Worm (Caenorhabditis elegans) whole organism, young adult: Measurements from ENCODE around the gene set-21.

ENCODE experiments used
- B0261.1 ChIP-seq: sonication (generic microtip); optimal IDR thresholded peaks from 2 replicates; lab custom pipeline; 2016; ENCODE audit warnings: mild to moderate bottlenecking, missing genetic modification characterization, moderate library complexity, missing compliant biosample characterization
- B0336.3 ChIP-seq: fragments of 200-800 bp; sonication (Bioruptor generic); IDR thresholded peaks from 2 replicates; pipeline ENCODE4 v1.3.6; 2022; ENCODE audit warnings: missing genetic modification characterization, missing compliant biosample characterization
- C06A6.2 ChIP-seq: fragments of 200-800 bp; sonication (Bioruptor generic); conservative IDR thresholded peaks from 2 replicates; pipeline ENCODE4 v1.3.6; 2022; ENCODE audit warnings: missing genetic modification characterization, missing compliant biosample characterization
- C17E4.6 ChIP-seq: fragments of 200-800 bp; sonication (Bioruptor generic); IDR thresholded peaks from 2 replicates; pipeline ENCODE4 v1.3.6; 2022; ENCODE audit warnings: missing genetic modification reagents, missing genetic modification characterization, missing compliant biosample characterization
- D2030.7 ChIP-seq: fragments of 200-800 bp; sonication (Bioruptor generic); IDR thresholded peaks from 2 replicates; pipeline ENCODE4 v1.3.6; 2022; ENCODE audit warnings: missing genetic modification reagents, missing genetic modification characterization, missing compliant biosample characterization
- F22D6.2 ChIP-seq: sonication (generic microtip); optimal IDR thresholded peaks from 2 replicates; lab custom pipeline; 2016; ENCODE audit warnings: mild to moderate bottlenecking, missing genetic modification characterization, missing compliant biosample characterization
- F33H1.4 ChIP-seq: fragments of 200-800 bp; sonication (Bioruptor generic); IDR thresholded peaks from 2 replicates; pipeline ENCODE4 v1.3.6; 2022; ENCODE audit warnings: missing genetic modification reagents, missing genetic modification characterization, missing compliant biosample characterization
- F49E8.2 ChIP-seq: sonication (generic microtip); optimal IDR thresholded peaks from 3 replicates; lab custom pipeline; 2017; ENCODE audit warnings: missing genetic modification characterization, mild to moderate bottlenecking, missing compliant biosample characterization, antibody characterized with exemption, moderate library complexity; ENCODE audit not compliant: insufficient read depth
- K12H6.12 ChIP-seq: fragments of 200-800 bp; sonication (Bioruptor generic); optimal IDR thresholded peaks from 2 replicates; lab custom pipeline; 2018; ENCODE audit warnings: mild to moderate bottlenecking, missing genetic modification characterization, missing compliant biosample characterization
- Y53G8AR.9 ChIP-seq: fragments of 200-800 bp; sonication (Bioruptor generic); conservative IDR thresholded peaks from 2 replicates; pipeline ENCODE4 v1.3.6; 2022; ENCODE audit warnings: missing genetic modification reagents, missing genetic modification characterization, missing compliant biosample characterization
- Y56A3A.18 ChIP-seq: fragments of 200-800 bp; sonication (Bioruptor generic); IDR thresholded peaks from 2 replicates; pipeline ENCODE4 v1.3.6; 2022; ENCODE audit warnings: missing genetic modification reagents, missing genetic modification characterization, missing compliant biosample characterization
- akir-1 ChIP-seq: fragments of 200-800 bp; sonication (Bioruptor generic); optimal IDR thresholded peaks from 2 replicates; lab custom pipeline; 2018; ENCODE audit warnings: mild to moderate bottlenecking, missing genetic modification characterization, moderate library complexity, missing compliant biosample characterization
- ama-1 ChIP-seq, 3 experiments: fragments of 150-350 bp in 1 of 3; sonication (generic microtip) in 2 of 3; optimal IDR thresholded peaks; 2 replicates each; lab custom pipeline; 2014 to 2018; ENCODE audit warnings: missing biosample characterization in 2 of 3, missing genetic modification characterization in 2 of 3, missing genetic modification reagents in 2 of 3
- bed-1 ChIP-seq: fragments of 200-800 bp; sonication (Bioruptor generic); IDR thresholded peaks from 2 replicates; pipeline ENCODE4 v1.3.6; 2022; ENCODE audit warnings: missing genetic modification reagents, missing genetic modification characterization, missing compliant biosample characterization
- bed-2 ChIP-seq: fragments of 200-800 bp; sonication (Bioruptor generic); IDR thresholded peaks from 2 replicates; pipeline ENCODE4 v1.3.6; 2022; ENCODE audit warnings: missing genetic modification reagents, missing genetic modification characterization, missing compliant biosample characterization
- ccch-3 ChIP-seq: fragments of 200-800 bp; sonication (Bioruptor generic); optimal IDR thresholded peaks from 2 replicates; lab custom pipeline; 2018; ENCODE audit warnings: mild to moderate bottlenecking, missing genetic modification characterization, missing compliant biosample characterization
- cebp-2 ChIP-seq: fragments of 200-800 bp; sonication (Bioruptor generic); IDR thresholded peaks from 2 replicates; pipeline ENCODE4 v1.3.6; 2022; ENCODE audit warnings: missing genetic modification characterization, missing compliant biosample characterization
- dox-1 ChIP-seq: fragments of 200-800 bp; sonication (Bioruptor generic); IDR thresholded peaks from 2 replicates; pipeline ENCODE4 v1.3.6; 2022; ENCODE audit warnings: missing genetic modification reagents, missing genetic modification characterization, missing compliant biosample characterization
- dpff-1 ChIP-seq: sonication (generic microtip); optimal IDR thresholded peaks from 2 replicates; lab custom pipeline; 2017; ENCODE audit warnings: mild to moderate bottlenecking, missing genetic modification characterization, missing compliant biosample characterization
- dpl-1 ChIP-seq: fragments of 150-350 bp; optimal IDR thresholded peaks from 2 replicates; lab custom pipeline; 2014; ENCODE audit warnings: missing biosample characterization, missing genetic modification reagents, missing genetic modification characterization
- egl-18 ChIP-seq: fragments of 200-800 bp; sonication (Bioruptor generic); IDR thresholded peaks from 2 replicates; pipeline ENCODE4 v1.3.6; 2022; ENCODE audit warnings: missing genetic modification reagents, missing genetic modification characterization, missing compliant biosample characterization
- egl-44 ChIP-seq: fragments of 200-800 bp; sonication (Bioruptor generic); IDR thresholded peaks from 2 replicates; pipeline ENCODE4 v1.3.6; 2022; ENCODE audit warnings: missing genetic modification reagents, missing genetic modification characterization, missing compliant biosample characterization
- ekl-4 ChIP-seq: fragments of 200-800 bp; sonication (Bioruptor generic); IDR thresholded peaks from 2 replicates; pipeline ENCODE4 v1.3.6; 2022; ENCODE audit warnings: missing genetic modification reagents, missing genetic modification characterization, missing compliant biosample characterization
- him-1 ChIP-seq: sonication (generic microtip); optimal IDR thresholded peaks from 2 replicates; lab custom pipeline; 2016; ENCODE audit warnings: missing genotype, missing genetic modification reagents, missing genetic modification characterization, missing compliant biosample characterization
- hlh-26 ChIP-seq: fragments of 200-800 bp; sonication (Bioruptor generic); conservative IDR thresholded peaks from 2 replicates; pipeline ENCODE4 v1.3.6; 2022; ENCODE audit warnings: missing genetic modification reagents, missing genetic modification characterization, missing compliant biosample characterization
- hsf-1 ChIP-seq: fragments of 200-800 bp; sonication (Bioruptor generic); IDR thresholded peaks from 2 replicates; pipeline ENCODE4 v1.3.6; 2022; ENCODE audit warnings: missing genetic modification reagents, missing genetic modification characterization, missing compliant biosample characterization
- lag-1 ChIP-seq: fragments of 200-800 bp; sonication (Bioruptor generic); IDR thresholded peaks from 2 replicates; pipeline ENCODE4 v1.3.6; 2022; ENCODE audit warnings: missing genetic modification reagents, missing genetic modification characterization, missing compliant biosample characterization
- let-607 ChIP-seq, 2 experiments: fragments of 200-800 bp in 1 of 2; sonication (Bioruptor generic) in 1 of 2; sonication (generic microtip) in 1 of 2; optimal IDR thresholded peaks; 2 replicates each; lab custom pipeline; 2016 to 2018; ENCODE audit warnings: mild to moderate bottlenecking in 2 of 2, missing compliant biosample characterization in 2 of 2, missing genetic modification characterization in 2 of 2, moderate library complexity in 2 of 2, missing genotype in 1 of 2
- lin-26 ChIP-seq: fragments of 200-800 bp; sonication (Bioruptor generic); IDR thresholded peaks from 2 replicates; pipeline ENCODE4 v1.3.6; 2022; ENCODE audit warnings: missing genetic modification reagents, missing genetic modification characterization, missing compliant biosample characterization
- lin-35 ChIP-seq, 3 experiments: fragments of 150-350 bp in 2 of 3; sonication (generic microtip) in 1 of 3; optimal IDR thresholded peaks; 2 replicates each; lab custom pipeline; 2014 to 2018; ENCODE audit warnings: missing biosample characterization in 3 of 3, missing genetic modification characterization in 3 of 3, missing genetic modification reagents in 3 of 3
- lin-54 ChIP-seq: fragments of 200-800 bp; sonication (Bioruptor generic); optimal IDR thresholded peaks from 2 replicates; lab custom pipeline; 2018; ENCODE audit warnings: mild to moderate bottlenecking, missing genetic modification characterization, missing compliant biosample characterization
- madf-10 ChIP-seq: sonication (generic microtip); optimal IDR thresholded peaks from 2 replicates; lab custom pipeline; 2016; ENCODE audit warnings: mild to moderate bottlenecking, missing genetic modification characterization, missing compliant biosample characterization
- madf-3 ChIP-seq: fragments of 200-800 bp; sonication (Bioruptor generic); IDR thresholded peaks from 2 replicates; pipeline ENCODE4 v1.3.6; 2022; ENCODE audit warnings: missing genetic modification reagents, missing genetic modification characterization, missing compliant biosample characterization
- madf-8 ChIP-seq: fragments of 200-800 bp; sonication (Bioruptor generic); conservative IDR thresholded peaks from 2 replicates; pipeline ENCODE4 v1.3.6; 2022; ENCODE audit warnings: missing genetic modification reagents, missing genetic modification characterization, missing compliant biosample characterization
- mcd-1 ChIP-seq: fragments of 200-800 bp; sonication (Bioruptor generic); IDR thresholded peaks from 2 replicates; pipeline ENCODE4 v1.3.6; 2022; ENCODE audit warnings: missing genetic modification reagents, missing genetic modification characterization, missing compliant biosample characterization
- mes-4 ChIP-seq: sonication (generic microtip); optimal IDR thresholded peaks from 2 replicates; lab custom pipeline; 2016; ENCODE audit warnings: missing genotype, missing genetic modification characterization, missing compliant biosample characterization
- nfya-1 ChIP-seq: sonication (generic microtip); optimal IDR thresholded peaks from 2 replicates; lab custom pipeline; 2017; ENCODE audit warnings: antibody characterized with exemption, missing compliant biosample characterization, missing genetic modification characterization, borderline replicate concordance; ENCODE audit not compliant: insufficient read depth
- nhr-120 ChIP-seq: fragments of 200-800 bp; sonication (Bioruptor generic); IDR thresholded peaks from 2 replicates; pipeline ENCODE4 v1.3.6; 2022; ENCODE audit warnings: missing genetic modification characterization, missing compliant biosample characterization
- nhr-80 ChIP-seq: sonication (generic microtip); optimal IDR thresholded peaks from 2 replicates; lab custom pipeline; 2016; ENCODE audit warnings: missing genetic modification characterization, missing compliant biosample characterization
- pbrm-1 ChIP-seq: fragments of 200-800 bp; sonication (Bioruptor generic); IDR thresholded peaks from 2 replicates; pipeline ENCODE4 v1.3.6; 2022; ENCODE audit warnings: missing genetic modification reagents, missing genetic modification characterization, missing compliant biosample characterization
- rpc-1 ChIP-seq, 2 experiments: fragments of 150-350 bp in 1 of 2; sonication (generic microtip) in 1 of 2; optimal IDR thresholded peaks; 2 replicates each; lab custom pipeline; 2014 to 2018; ENCODE audit warnings: missing biosample characterization in 1 of 2, missing genetic modification characterization in 1 of 2, missing genetic modification reagents in 1 of 2, missing genotype in 1 of 2
- snpc-1.1 ChIP-seq: sonication (generic microtip); optimal IDR thresholded peaks from 2 replicates; lab custom pipeline; 2017; ENCODE audit warnings: missing genetic modification characterization, mild to moderate bottlenecking, missing compliant biosample characterization, antibody characterized with exemption, moderate library complexity, missing genotype, missing genetic modification reagents; ENCODE audit not compliant: insufficient read depth
- snpc-4 ChIP-seq, 5 experiments: fragments of 150-350 bp in 1 of 5; sonication (generic microtip) in 4 of 5; optimal IDR thresholded peaks; 2 replicates each; lab custom pipeline; 2014 to 2018; ENCODE audit warnings: missing genetic modification characterization in 5 of 5, missing biosample characterization in 3 of 5, antibody characterized with exemption in 2 of 5, mild to moderate bottlenecking in 2 of 5, missing compliant biosample characterization in 2 of 5, missing genotype in 2 of 5, moderate library complexity in 2 of 5, missing genetic modification reagents in 1 of 5
- sptf-2 ChIP-seq: fragments of 200-800 bp; sonication (Bioruptor generic); optimal IDR thresholded peaks from 2 replicates; lab custom pipeline; 2018; ENCODE audit warnings: mild to moderate bottlenecking, missing genetic modification characterization, missing compliant biosample characterization
- tbx-9 ChIP-seq: sonication (generic microtip); optimal IDR thresholded peaks from 2 replicates; lab custom pipeline; 2016; ENCODE audit warnings: borderline replicate concordance, missing genetic modification characterization, inconsistent platforms, missing compliant biosample characterization
- ztf-3 ChIP-seq: fragments of 200-800 bp; sonication (Bioruptor generic); optimal IDR thresholded peaks from 2 replicates; lab custom pipeline; 2018; ENCODE audit warnings: mild to moderate bottlenecking, missing genetic modification characterization, missing compliant biosample characterization

set-21 gene

ce11 chrIV:4390438-4390894 lies at the start of gene set-21, which contains the start of gene rpl-7A:
set-21 (plus strand) TSS chrIV:4390844.
rpl-7A (minus strand) TSS chrIV:4390590.
- no peak for TF ChIP-seq ama-1 (optimal IDR thresholded peaks at IDR 0.05; lab: Kevin White, UChicago)
- TF ChIP-seq ama-1 (GFP tag; optimal IDR thresholded peaks at IDR 0.05; lab: Kevin White, UChicago), result no peak
- peak; percentile 82 for TF ChIP-seq dpl-1
- TF ChIP-seq B0336.3 (GFP tag; lab: Robert Waterston, UW), result peak; percentile 90
- TF ChIP-seq tbx-9 (tag; lab: Kevin White, UChicago), result no peak
- no peak for TF ChIP-seq nfya-1 (tag; lab: Kevin White, UChicago)
- peak; percentile 62; the same call in 1 of the 2 replicates for TF ChIP-seq egl-44
- TF ChIP-seq lin-26, result peak; percentile 25; the same call in 1 of the 2 replicates
- peak; percentile 97 for TF ChIP-seq D2030.7 (GFP tag; lab: Robert Waterston, UW)
- TF ChIP-seq F22D6.2, result peak; percentile 75
- TF ChIP-seq F49E8.2, result peak; percentile 86
- TF ChIP-seq ccch-3 (GFP tag; lab: Kevin White, UChicago), result no peak
- TF ChIP-seq snpc-4 (GFP tag; optimal IDR thresholded peaks at IDR 0.05; lab: Kevin White, UChicago), result peak; percentile 55
- TF ChIP-seq snpc-4 (tag; optimal IDR thresholded peaks at IDR 0.05; lab: Kevin White, UChicago), result peak; percentile 25 to 82 (median 74)
- no peak for TF ChIP-seq rpc-1 (optimal IDR thresholded peaks at IDR 0.05; lab: Kevin White, UChicago)
- no peak for TF ChIP-seq rpc-1 (tag; optimal IDR thresholded peaks at IDR 0.05; lab: Kevin White, UChicago)
- peak; percentile 99 for TF ChIP-seq lin-54
- TF ChIP-seq mcd-1, result peak; percentile 100
- no peak for TF ChIP-seq hlh-26 (GFP tag; lab: Robert Waterston, UW)
- no peak for TF ChIP-seq lag-1
- no peak for TF ChIP-seq B0261.1
- peak; percentile 97 for TF ChIP-seq egl-18 (GFP tag; lab: Robert Waterston, UW)
- peak; percentile 67; the same call in 1 of the 2 replicates for TF ChIP-seq Y56A3A.18 (GFP tag; lab: Robert Waterston, UW)
- no peak for TF ChIP-seq akir-1 (GFP tag; lab: Kevin White, UChicago)
- TF ChIP-seq bed-2, result 0 out of 2 replicates have a peak, but pooled peaks have one; percentile 52
- TF ChIP-seq dox-1 (GFP tag; lab: Robert Waterston, UW), result peak; percentile 98
- TF ChIP-seq C17E4.6, result peak; percentile 91
- TF ChIP-seq madf-10 (tag; lab: Kevin White, UChicago), result peak; percentile 76
- TF ChIP-seq snpc-1.1, result no peak
- peak; percentile 86 for TF ChIP-seq madf-8 (GFP tag; lab: Robert Waterston, UW)
- TF ChIP-seq C06A6.2, result peak; percentile 94
- no peak for TF ChIP-seq mes-4
- TF ChIP-seq ekl-4 (GFP tag; lab: Robert Waterston, UW), result peak; percentile 98
- peak; percentile 84 for TF ChIP-seq nhr-80
- no peak for TF ChIP-seq ztf-3
- peak; percentile 85 to 92 for TF ChIP-seq let-607 (tag; optimal IDR thresholded peaks at IDR 0.05; lab: Kevin White, UChicago)
- peak; percentile 87 for TF ChIP-seq K12H6.12 (tag; lab: Kevin White, UChicago)
- peak; percentile 92; the same call in 1 of the 2 replicates for TF ChIP-seq cebp-2 (GFP tag; lab: Robert Waterston, UW)
- TF ChIP-seq bed-1 (GFP tag; lab: Robert Waterston, UW), result peak; percentile 65; the same call in 1 of the 2 replicates
- TF ChIP-seq lin-35 (GFP tag; optimal IDR thresholded peaks at IDR 0.05; lab: Kevin White, UChicago), result peak; percentile 63 to 97 (median 81)
- TF ChIP-seq dpff-1 (tag; lab: Kevin White, UChicago), result no peak
- TF ChIP-seq sptf-2, result no peak
- TF ChIP-seq F33H1.4 (GFP tag; lab: Robert Waterston, UW), result peak; percentile 96
- TF ChIP-seq pbrm-1 (GFP tag; lab: Robert Waterston, UW), result peak; percentile 98
- peak; percentile 97 for TF ChIP-seq madf-3
- TF ChIP-seq him-1 (tag; lab: Kevin White, UChicago), result peak; percentile 87
- TF ChIP-seq nhr-120 (GFP tag; lab: Robert Waterston, UW), result no peak
- peak; percentile 99 for TF ChIP-seq Y53G8AR.9 (GFP tag; lab: Robert Waterston, UW)
- TF ChIP-seq hsf-1 (GFP tag; lab: Robert Waterston, UW), result peak; percentile 87
